Worm (Caenorhabditis elegans): ENCODE results near the gene wago-10.

The wago-10 gene

DNA sequence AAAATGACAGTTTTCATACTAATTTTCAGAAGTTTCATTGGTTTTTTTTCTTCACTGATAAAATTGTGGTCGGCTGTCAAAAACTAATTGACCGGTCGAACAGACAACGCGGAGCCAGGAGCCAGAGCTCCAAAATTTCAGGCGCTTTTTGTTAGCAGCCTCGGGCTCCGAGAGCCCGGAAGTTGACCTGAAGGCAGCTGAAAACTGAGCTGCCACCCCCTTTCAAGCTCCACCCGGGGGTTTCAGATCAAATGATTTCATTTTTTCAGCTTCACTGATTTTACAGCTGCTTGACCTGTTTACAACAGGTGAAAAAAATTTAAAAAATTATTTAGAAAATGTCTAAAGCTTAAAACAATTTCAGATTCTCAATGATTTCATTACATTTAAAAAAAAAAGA, 882 bp upstream of the wago-10 start:
- no peak for TF ChIP-seq hlh-1 (tag; optimal IDR thresholded peaks at IDR 0.05)
- no peak for TF ChIP-seq nhr-237 (tag; optimal IDR thresholded peaks at IDR 0.05)
- TF ChIP-seq elt-3 (tag; optimal IDR thresholded peaks at IDR 0.05) = no peak
- no peak for TF ChIP-seq nhr-76 (tag; optimal IDR thresholded peaks at IDR 0.05)
- no peak for TF ChIP-seq lin-32 (GFP tag; optimal IDR thresholded peaks at IDR 0.05)
- no peak for TF ChIP-seq drap-1 (GFP tag; optimal IDR thresholded peaks at IDR 0.05)
- TF ChIP-seq lsy-2 (tag; optimal IDR thresholded peaks at IDR 0.05) = no peak
- no peak for TF ChIP-seq ceh-43 (GFP tag; optimal IDR thresholded peaks at IDR 0.05)
- no peak for TF ChIP-seq zip-8 (tag; optimal IDR thresholded peaks at IDR 0.05)
- TF ChIP-seq blmp-1 (tag; optimal IDR thresholded peaks at IDR 0.05) = no peak
- TF ChIP-seq ham-2 (GFP tag; optimal IDR thresholded peaks at IDR 0.05) = no peak
- TF ChIP-seq lin-13 (tag; optimal IDR thresholded peaks at IDR 0.05) = no peak
- TF ChIP-seq nhr-28 (tag; optimal IDR thresholded peaks at IDR 0.05) = no peak
- no peak for TF ChIP-seq nhr-12 (tag; optimal IDR thresholded peaks at IDR 0.05)
- no peak for TF ChIP-seq mep-1 (tag; optimal IDR thresholded peaks at IDR 0.05)
- TF ChIP-seq ceh-83 (GFP tag; optimal IDR thresholded peaks at IDR 0.05) = no peak
- no peak for TF ChIP-seq ces-1 (GFP tag; optimal IDR thresholded peaks at IDR 0.05)
- TF ChIP-seq sptf-1 (tag; optimal IDR thresholded peaks at IDR 0.05) = no peak
- no peak for TF ChIP-seq ztf-11 (tag; optimal IDR thresholded peaks at IDR 0.05)
- TF ChIP-seq tbx-8 (GFP tag; optimal IDR thresholded peaks at IDR 0.05) = no peak

ce11 chrV:343546-343945, 318 bp downstream of the wago-10 start:
- TF ChIP-seq sptf-1 (tag; optimal IDR thresholded peaks at IDR 0.05) (no peak), ceh-83 (GFP tag; optimal IDR thresholded peaks at IDR 0.05) (no peak)

DNA sequence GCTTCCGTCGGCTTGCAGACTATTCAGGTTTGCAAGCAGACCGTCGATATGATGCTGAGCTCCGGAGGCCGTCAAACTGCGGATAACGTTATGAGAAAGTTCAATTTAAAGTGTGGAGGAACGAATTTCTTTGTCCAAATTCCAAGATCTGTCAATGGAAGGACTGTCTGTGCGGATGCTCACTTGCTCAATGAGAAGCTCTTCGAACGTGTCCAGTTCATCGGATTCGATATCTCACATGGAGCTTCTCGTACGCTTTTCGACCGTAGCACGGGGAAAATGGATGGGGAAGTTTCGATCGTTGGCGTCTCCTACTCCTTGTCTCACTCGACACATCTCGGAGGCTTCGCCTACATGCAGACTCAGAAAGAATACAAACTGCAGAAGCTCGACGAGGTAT, 2.8 kb downstream of the wago-10 start:
- TF ChIP-seq M03D4.4 (tag; optimal IDR thresholded peaks at IDR 0.05) (no peak), blmp-1 (tag; optimal IDR thresholded peaks at IDR 0.05) (no peak), unc-120 (tag; optimal IDR thresholded peaks at IDR 0.05; ENCODE audit: poor library complexity, severe bottlenecking) (no peak), nhr-76 (tag; optimal IDR thresholded peaks at IDR 0.05) (no peak), nhr-28 (tag; optimal IDR thresholded peaks at IDR 0.05) (no peak), tbx-8 (GFP tag; optimal IDR thresholded peaks at IDR 0.05) (no peak), flh-1 (GFP tag; optimal IDR thresholded peaks at IDR 0.05) (no peak), lsy-2 (tag; optimal IDR thresholded peaks at IDR 0.05) (no peak), sem-2 (GFP tag; optimal IDR thresholded peaks at IDR 0.05) (no peak), unc-62 (GFP tag; optimal IDR thresholded peaks at IDR 0.05) (no peak), nhr-237 (tag; optimal IDR thresholded peaks at IDR 0.05) (no peak), elt-1 (tag; optimal IDR thresholded peaks at IDR 0.05; ENCODE audit: borderline replicate concordance, insufficient read depth) (no peak), mls-2 (tag; optimal IDR thresholded peaks at IDR 0.05) (no peak), mab-5 (tag; optimal IDR thresholded peaks at IDR 0.05) (no peak), mep-1 (tag; optimal IDR thresholded peaks at IDR 0.05) (no peak), ceh-39 (tag; optimal IDR thresholded peaks at IDR 0.05) (no peak), elt-3 (tag; optimal IDR thresholded peaks at IDR 0.05) (no peak), bed-3 (GFP tag; optimal IDR thresholded peaks at IDR 0.05) (no peak), hlh-1 (tag; optimal IDR thresholded peaks at IDR 0.05) (no peak), ztf-11 (tag; optimal IDR thresholded peaks at IDR 0.05) (no peak)

DNA sequence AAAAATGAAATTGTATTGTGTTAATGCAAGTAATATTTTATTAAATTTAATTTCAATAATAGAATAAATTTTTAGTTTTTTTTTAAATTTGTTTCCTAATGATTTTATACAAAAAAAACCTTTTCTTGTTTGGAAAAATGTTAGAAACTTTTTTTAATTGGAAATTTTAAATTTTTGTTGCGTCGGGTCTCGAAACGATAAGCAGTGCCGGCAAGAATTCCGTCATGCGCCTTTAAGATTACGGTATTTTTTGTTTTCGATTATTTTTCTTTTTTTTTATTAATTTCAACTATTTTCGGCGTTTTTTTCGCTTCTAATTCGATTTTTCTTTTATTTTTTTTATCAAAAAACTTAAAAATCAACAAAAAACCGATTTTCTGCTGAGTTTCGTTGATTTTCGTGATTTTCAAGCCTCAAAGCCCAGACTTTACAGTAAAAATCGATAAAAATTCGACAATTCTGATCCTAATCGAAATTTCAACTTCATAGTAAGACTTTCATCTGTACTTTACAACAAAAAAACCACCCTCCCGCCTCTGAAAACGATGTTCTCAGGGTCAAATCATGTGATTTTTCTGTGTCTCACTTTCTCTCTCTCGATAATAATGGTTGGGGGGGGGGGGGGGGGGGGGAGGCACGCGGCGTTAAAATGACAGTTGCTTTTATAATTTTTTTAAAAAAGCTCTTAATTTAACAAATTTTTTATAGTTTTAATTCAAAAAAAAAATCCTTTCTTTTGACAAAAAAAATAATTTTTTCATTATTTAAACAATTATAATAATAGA, 4.5 kb downstream of the wago-10 start:
- TF ChIP-seq drap-1 (GFP tag; optimal IDR thresholded peaks at IDR 0.05) (no peak), mls-2 (tag; optimal IDR thresholded peaks at IDR 0.05) (no peak), ztf-11 (tag; optimal IDR thresholded peaks at IDR 0.05) (no peak), M03D4.4 (tag; optimal IDR thresholded peaks at IDR 0.05) (no peak), ceh-39 (tag; optimal IDR thresholded peaks at IDR 0.05) (no peak), elt-3 (tag; optimal IDR thresholded peaks at IDR 0.05) (no peak), sem-2 (GFP tag; optimal IDR thresholded peaks at IDR 0.05) (no peak), tbx-8 (GFP tag; optimal IDR thresholded peaks at IDR 0.05) (no peak), unc-62 (GFP tag; optimal IDR thresholded peaks at IDR 0.05) (no peak), bed-3 (GFP tag; optimal IDR thresholded peaks at IDR 0.05) (no peak), lsy-2 (tag; optimal IDR thresholded peaks at IDR 0.05) (no peak), nhr-12 (tag; optimal IDR thresholded peaks at IDR 0.05) (no peak), blmp-1 (tag; optimal IDR thresholded peaks at IDR 0.05) (no peak), elt-1 (tag; optimal IDR thresholded peaks at IDR 0.05; ENCODE audit: borderline replicate concordance, insufficient read depth) (no peak), mep-1 (tag; optimal IDR thresholded peaks at IDR 0.05) (no peak)
